Worm (Caenorhabditis elegans): Measurements from ENCODE around the gene dpy-8.

ce11 chrX:5193402-5193801, 43.1 kb upstream of the dpy-8 start:
- TF ChIP-seq him-1 (tag; optimal IDR thresholded peaks at IDR 0.05): no peak
- TF ChIP-seq dao-5 (tag; optimal IDR thresholded peaks at IDR 0.05): no peak
- TF ChIP-seq W03F9.2 (tag; optimal IDR thresholded peaks at IDR 0.05): no peak
